Fruit fly (Drosophila melanogaster): ENCODE results near the gene Chrac-14.

dm6 chr2L:8461782-8462453 is 24.7 kb downstream of the Chrac-14 start:
- TF ChIP-seq psq (optimal IDR thresholded peaks at IDR 0.05) = no peak
- TF ChIP-seq insv (optimal IDR thresholded peaks at IDR 0.05) = no peak
- TF ChIP-seq Sin3A (optimal IDR thresholded peaks at IDR 0.05) = no peak
- no peak for TF ChIP-seq ttk (optimal IDR thresholded peaks at IDR 0.05)
- TF ChIP-seq Myc (optimal IDR thresholded peaks at IDR 0.05) = no peak

Data from Kc167 (cell line).